ENCODE assay signal across 3 fruit fly cellular contexts in genomic region chr3L:483818-484217, dm6.
TF ChIP-seq lines count a peak whose summit lies in the region.

No protein-coding gene starts in this region.

- no peak for TF ChIP-seq CTCF in whole organism, embryonic (GFP tag; optimal IDR thresholded peaks at IDR 0.05; lab: Kevin White, UChicago)

TF ChIP-seq in whole organism, embryonic, 481 proteins besides CTCF, POLR2A, EP300 and RAD21 (continues in another document):
- TF ChIP-seq CG8944 (GFP tag; optimal IDR thresholded peaks at IDR 0.05; lab: Kevin White, UChicago) = no peak
- no peak for TF ChIP-seq otp (GFP tag; IDR thresholded peaks at IDR 0.05; lab: Robert Waterston, UW)
- TF ChIP-seq grn (GFP tag; optimal IDR thresholded peaks at IDR 0.05; lab: Kevin White, UChicago) = peak; percentile 36
- TF ChIP-seq Ptx1 (GFP tag; IDR thresholded peaks at IDR 0.05; lab: Robert Waterston, UW) = no peak
- TF ChIP-seq CG18011 (GFP tag; optimal IDR thresholded peaks at IDR 0.05; lab: Kevin White, UChicago) = no peak
- peak; percentile 32 for TF ChIP-seq Fer1 (GFP tag; optimal IDR thresholded peaks at IDR 0.05; lab: Kevin White, UChicago)
- TF ChIP-seq caup (GFP tag; optimal IDR thresholded peaks at IDR 0.05; lab: Kevin White, UChicago; ENCODE audit: severe bottlenecking) = peak; percentile 15
- TF ChIP-seq CG17385 (GFP tag; optimal IDR thresholded peaks at IDR 0.05; lab: Kevin White, UChicago) = peak; percentile 16
- no peak for TF ChIP-seq CG2199 (GFP tag; IDR thresholded peaks at IDR 0.05; lab: Robert Waterston, UW)
- TF ChIP-seq gem (tag; optimal IDR thresholded peaks at IDR 0.05; lab: Kevin White, UChicago) = peak; percentile 20
- peak; percentile 14 for TF ChIP-seq MTF-1 (GFP tag; optimal IDR thresholded peaks at IDR 0.05; lab: Kevin White, UChicago; ENCODE audit: borderline replicate concordance)
- TF ChIP-seq Opbp (GFP tag; IDR thresholded peaks at IDR 0.05; lab: Robert Waterston, UW; ENCODE audit: partially characterized antibody) = no peak
- peak; percentile 40 for TF ChIP-seq CG33557 (GFP tag; optimal IDR thresholded peaks at IDR 0.05; lab: Kevin White, UChicago)
- peak; percentile 10 for TF ChIP-seq CG12219 (GFP tag; optimal IDR thresholded peaks at IDR 0.05; lab: Kevin White, UChicago)
- TF ChIP-seq Mad (GFP tag; optimal IDR thresholded peaks at IDR 0.05; lab: Kevin White, UChicago) = no peak
- TF ChIP-seq CrebB (tag; optimal IDR thresholded peaks at IDR 0.05; lab: Kevin White, UChicago) = peak; percentile 2
- peak; percentile 7 for TF ChIP-seq Hmr (GFP tag; optimal IDR thresholded peaks at IDR 0.05; lab: Kevin White, UChicago)
- TF ChIP-seq gt (GFP tag; IDR thresholded peaks at IDR 0.05; lab: Robert Waterston, UW) = no peak
- TF ChIP-seq CG8281 (tag; optimal IDR thresholded peaks at IDR 0.05; lab: Kevin White, UChicago) = no peak
- TF ChIP-seq sens-2 (GFP tag; IDR thresholded peaks at IDR 0.05; lab: Robert Waterston, UW) = no peak
- TF ChIP-seq eve (GFP tag; optimal IDR thresholded peaks at IDR 0.05; lab: Kevin White, UChicago) = peak in 1 of 2 experiments; percentile 16
- peak; percentile 28 for TF ChIP-seq CG15514 (GFP tag; optimal IDR thresholded peaks at IDR 0.05; lab: Kevin White, UChicago)
- no peak for TF ChIP-seq az2 (GFP tag; optimal IDR thresholded peaks at IDR 0.05; lab: Kevin White, UChicago)
- TF ChIP-seq CG17568 (GFP tag; optimal IDR thresholded peaks at IDR 0.05; lab: Kevin White, UChicago) = peak; percentile 60
- TF ChIP-seq CG17912 (GFP tag; optimal IDR thresholded peaks at IDR 0.05; lab: Kevin White, UChicago) = no peak
- TF ChIP-seq D (optimal IDR thresholded peaks at IDR 0.05; lab: Kevin White, UChicago) = no peak
- peak; percentile 18 for TF ChIP-seq D (GFP tag; optimal IDR thresholded peaks at IDR 0.05; lab: Kevin White, UChicago)
- TF ChIP-seq CG30403 (GFP tag; optimal IDR thresholded peaks at IDR 0.05; lab: Kevin White, UChicago) = no peak
- TF ChIP-seq HLH3B (GFP tag; IDR thresholded peaks at IDR 0.05; lab: Robert Waterston, UW) = 0 out of 2 replicates have a peak, but pooled peaks have one; percentile 23
- peak; percentile 37 for TF ChIP-seq CG15601 (tag; optimal IDR thresholded peaks at IDR 0.05; lab: Kevin White, UChicago)

TF ChIP-seq in whole organism, prepupa, 60 proteins besides CTCF, POLR2A, EP300 and RAD21:
- TF ChIP-seq CG15336 (GFP tag; IDR thresholded peaks at IDR 0.05; lab: Robert Waterston, UW) (peak; percentile 12; the same call in 1 of the 2 replicates), Hr4 (GFP tag; optimal IDR thresholded peaks at IDR 0.05; lab: Kevin White, UChicago) (no peak), fkh (GFP tag; optimal IDR thresholded peaks at IDR 0.05; lab: Kevin White, UChicago) (peak; percentile 81), CG10669 (GFP tag; optimal IDR thresholded peaks at IDR 0.05; lab: Kevin White, UChicago) (no peak), Eip78C (GFP tag; lab: Kevin White, UChicago) (peak; percentile 30), CG11294 (GFP tag; IDR thresholded peaks at IDR 0.05; lab: Robert Waterston, UW) (no peak), dsx (GFP tag; optimal IDR thresholded peaks at IDR 0.05; lab: Kevin White, UChicago; ENCODE audit: poor library complexity, severe bottlenecking) (no peak)

TF ChIP-seq in whole organism, pupa, 21 proteins besides CTCF, POLR2A, EP300 and RAD21:
- TF ChIP-seq CG32121 (GFP tag; IDR thresholded peaks at IDR 0.05; lab: Robert Waterston, UW) (peak; percentile 29; the same call in 1 of the 2 replicates), CG10348 (GFP tag; IDR thresholded peaks at IDR 0.05; lab: Robert Waterston, UW) (no peak)
